Fruit fly (Drosophila melanogaster) whole organism, larva: ENCODE measurements around the gene Gr64d.

Experiments
- noc ChIP-seq: fragments of 200-800 bp; sonication (Bioruptor generic); optimal IDR thresholded peaks from 3 replicates; lab custom pipeline; 2019; ENCODE audit warnings: missing biosample characterization, mild to moderate bottlenecking, missing genetic modification characterization, moderate library complexity

Gr64d gene

DNA sequence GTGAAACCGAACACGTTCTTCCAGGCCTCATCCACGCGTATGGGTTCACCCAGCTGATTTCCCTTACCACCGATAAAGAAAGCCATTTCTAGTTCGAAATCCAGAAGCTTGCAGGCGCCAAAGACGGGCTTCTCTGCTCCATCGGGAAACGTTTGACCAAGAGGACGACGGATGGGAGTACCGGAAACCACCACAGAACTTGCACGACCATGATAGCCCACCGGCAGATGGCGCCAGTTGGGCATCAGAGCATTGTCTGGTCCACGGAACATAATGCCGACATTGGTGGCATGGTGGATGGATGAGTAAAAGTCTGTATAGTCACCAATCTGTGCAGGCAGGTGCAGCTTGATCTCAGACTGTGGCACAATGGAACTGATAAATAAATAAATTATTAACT lies 40.9 kb downstream of the Gr64d start:
- no peak for TF ChIP-seq noc (tag; lab: Kevin White, UChicago)

DNA sequence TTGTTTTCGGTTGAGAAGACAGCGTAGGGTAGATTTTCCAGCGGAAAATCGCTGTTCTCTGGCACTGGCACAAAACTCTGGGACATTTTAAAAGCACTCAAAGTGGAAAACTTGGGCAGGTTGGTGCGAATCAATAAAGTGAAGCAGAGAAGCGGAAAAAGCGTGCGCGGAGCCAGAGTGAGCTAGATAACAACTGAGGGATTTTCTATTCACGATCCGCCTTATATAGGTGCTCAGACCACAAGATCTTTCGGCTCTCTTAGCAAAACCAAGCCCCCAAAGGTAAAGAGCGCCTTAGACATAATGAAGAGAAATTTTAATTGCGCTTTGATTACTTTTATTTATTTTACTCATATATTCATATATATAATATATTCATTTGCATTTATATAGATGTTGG lies 41.9 kb downstream of the Gr64d start, which contains the start of gene Faa:
Gene Faa (minus strand): TSS at position 200 of the 400 bp plus-strand sequence.
- TF ChIP-seq noc (tag; lab: Kevin White, UChicago) = no peak

DNA sequence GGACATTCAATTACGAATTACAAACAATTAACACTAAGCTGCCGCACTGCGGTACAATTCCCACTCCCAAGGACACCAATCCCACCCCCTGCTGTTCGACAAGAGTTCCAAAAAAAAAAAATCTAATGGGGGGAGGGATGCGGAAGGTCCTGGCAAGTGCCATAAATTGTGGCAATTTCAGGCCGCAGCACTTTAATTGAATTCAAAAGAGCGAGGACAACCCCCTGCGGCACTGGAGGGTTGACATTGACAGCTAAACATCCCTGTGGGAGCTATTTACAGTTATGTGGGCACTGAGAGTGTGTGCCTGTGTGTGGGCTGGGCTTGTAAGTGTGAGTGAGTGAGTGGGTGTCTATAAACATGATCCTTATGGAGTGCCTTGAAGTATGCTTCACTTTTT lies 45.0 kb downstream of the Gr64d start:
- no peak for TF ChIP-seq noc (tag; lab: Kevin White, UChicago)

DNA sequence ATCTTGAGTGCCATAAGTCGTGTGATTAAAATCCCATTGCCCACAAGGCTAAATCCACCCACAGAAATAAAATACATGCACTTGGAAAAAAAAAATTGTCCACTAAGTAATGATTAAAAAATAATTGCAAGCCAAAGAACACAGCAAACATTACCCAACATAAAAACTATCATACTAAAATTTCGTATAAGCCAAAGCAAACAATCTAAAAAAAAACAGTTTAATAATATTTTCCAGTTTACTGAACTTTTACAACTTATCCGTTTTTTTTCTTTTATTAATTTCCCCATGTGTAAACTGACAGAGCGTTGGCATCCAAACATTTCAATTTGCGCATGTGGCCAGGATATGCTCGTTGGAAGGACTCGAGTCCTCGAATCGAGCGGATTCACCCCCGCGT lies 48.4 kb downstream of the Gr64d start:
- no peak for TF ChIP-seq noc (tag; lab: Kevin White, UChicago)

DNA sequence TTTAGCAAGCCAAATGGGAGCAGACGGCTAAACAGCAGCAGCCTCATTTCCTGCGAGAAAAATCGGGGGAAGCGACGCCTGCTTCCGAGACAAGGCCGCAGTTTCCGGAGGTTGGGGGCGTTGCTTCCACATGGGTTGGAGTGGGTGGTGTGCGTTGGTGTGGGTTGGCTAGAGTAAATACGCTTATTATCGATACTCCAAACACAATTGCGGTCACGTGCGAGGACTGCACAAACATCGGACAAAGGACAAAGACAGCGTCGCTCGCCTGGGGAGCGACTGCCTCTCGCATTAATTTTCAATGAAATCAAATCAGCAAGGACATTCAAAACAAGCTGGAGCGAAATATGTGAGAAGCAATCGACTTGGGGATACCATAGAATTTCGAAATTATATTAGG lies 49.4 kb downstream of the Gr64d start:
- no peak for TF ChIP-seq noc (tag; lab: Kevin White, UChicago)

DNA sequence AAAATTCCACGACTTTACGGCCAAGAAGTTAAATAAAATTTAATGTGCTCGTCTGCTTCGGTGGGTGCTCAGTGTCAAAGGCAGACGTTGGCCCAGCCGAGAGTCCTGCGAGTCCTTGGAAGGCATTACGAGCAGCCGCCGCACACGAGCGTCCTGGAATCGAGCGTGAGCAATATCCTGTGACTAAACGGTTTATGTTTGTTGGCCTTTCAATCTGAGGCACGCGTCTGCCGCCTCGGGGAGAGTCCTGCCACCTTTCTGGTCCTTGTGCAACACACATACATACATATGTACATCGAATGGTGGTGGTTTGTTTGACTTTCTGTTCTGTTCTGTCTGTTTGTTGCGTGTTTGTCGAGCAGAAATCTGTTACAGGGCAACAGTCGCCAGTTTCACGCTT lies 51.6 kb downstream of the Gr64d start:
- no peak for TF ChIP-seq noc (tag; lab: Kevin White, UChicago)
